Worm (Caenorhabditis elegans): ENCODE results near the gene R02D5.9.

ce11 chrV:14532374-14532773, 21.5 kb upstream of the R02D5.9 start:
- no peak for TF ChIP-seq aly-1 (tag; optimal IDR thresholded peaks at IDR 0.05)
- TF ChIP-seq ama-1 (optimal IDR thresholded peaks at IDR 0.05) = no peak
- no peak for TF ChIP-seq hmg-4 (GFP tag; optimal IDR thresholded peaks at IDR 0.05)
- no peak for TF ChIP-seq B0310.2 (tag; optimal IDR thresholded peaks at IDR 0.05)
- TF ChIP-seq ets-7 (tag; optimal IDR thresholded peaks at IDR 0.05) = no peak
- no peak for TF ChIP-seq pes-1 (GFP tag; IDR thresholded peaks at IDR 0.05)
- TF ChIP-seq scrt-1 (GFP tag; IDR thresholded peaks at IDR 0.05) = no peak
- no peak for TF ChIP-seq hnd-1 (tag; optimal IDR thresholded peaks at IDR 0.05)
- no peak for TF ChIP-seq tbx-11 (GFP tag; IDR thresholded peaks at IDR 0.05)
- no peak for TF ChIP-seq sea-1 (GFP tag; conservative IDR thresholded peaks at IDR 0.05)
- no peak for TF ChIP-seq tra-4 (tag; optimal IDR thresholded peaks at IDR 0.05)
- no peak for TF ChIP-seq ceh-36 (tag; optimal IDR thresholded peaks at IDR 0.05)

Measured in whole organism, early embryonic.